Fruit fly (Drosophila melanogaster) whole organism, embryonic: Measurements from ENCODE around the gene CG10467.

Experiments
- Awh ChIP-seq: fragments of 200-800 bp; sonication (Bioruptor generic); IDR thresholded peaks from 2 replicates; pipeline ENCODE4, ENCODE4 v1.3.6; 2022; ENCODE audit warnings: missing biosample characterization, missing genetic modification characterization
- CG1024 ChIP-seq: fragments of 200-800 bp; sonication (Bioruptor generic); IDR thresholded peaks from 2 replicates; pipeline ENCODE4 v1.3.6; 2022; ENCODE audit warnings: missing biosample characterization, missing genetic modification characterization
- CG11695 ChIP-seq: fragments of 200-800 bp; sonication (Bioruptor generic); IDR thresholded peaks from 3 replicates; pipeline ENCODE4 v1.3.6; 2022; ENCODE audit warnings: missing biosample characterization, missing genetic modification characterization
- CG11696 ChIP-seq: fragments of 200-800 bp; sonication (Bioruptor generic); IDR thresholded peaks from 2 replicates; pipeline ENCODE4 v1.3.6; 2022; ENCODE audit warnings: missing biosample characterization, missing genetic modification characterization
- CG1233 ChIP-seq: fragments of 200-800 bp; sonication (Bioruptor generic); optimal IDR thresholded peaks from 4 replicates; lab custom pipeline; 2018; ENCODE audit warnings: missing biosample characterization, mild to moderate bottlenecking, missing genetic modification characterization
- CG14441 ChIP-seq: fragments of 200-800 bp; sonication (Bioruptor generic); IDR thresholded peaks from 2 replicates; pipeline ENCODE4 v1.3.6; 2022; ENCODE audit warnings: missing biosample characterization, missing genetic modification characterization
- CG14710 ChIP-seq: fragments of 200-800 bp; sonication (Bioruptor generic); optimal IDR thresholded peaks from 3 replicates; lab custom pipeline; 2019; ENCODE audit warnings: missing biosample characterization, mild to moderate bottlenecking, missing genetic modification characterization, moderate library complexity
- CG14860 ChIP-seq: fragments of 200-800 bp; sonication (Bioruptor generic); IDR thresholded peaks from 3 replicates; pipeline ENCODE4 v1.3.6; 2022; ENCODE audit warnings: missing biosample characterization, missing genetic modification characterization; ENCODE audit not compliant: partially characterized antibody
- CG31365 ChIP-seq: fragments of 200-800 bp; sonication (Bioruptor generic); optimal IDR thresholded peaks from 2 replicates; lab custom pipeline; 2018; ENCODE audit warnings: missing biosample characterization, mild to moderate bottlenecking, missing genetic modification characterization
- CG31441 ChIP-seq: fragments of 200-800 bp; sonication (Bioruptor generic); IDR thresholded peaks from 2 replicates; pipeline ENCODE4 v1.3.6; 2022; ENCODE audit warnings: missing biosample characterization, missing genetic modification characterization
- CG3163 ChIP-seq: fragments of 200-800 bp; sonication (Bioruptor generic); optimal IDR thresholded peaks from 3 replicates; lab custom pipeline; 2016; ENCODE audit warnings: missing biosample characterization, missing genetic modification characterization
- CG3407 ChIP-seq: fragments of 200-800 bp; sonication (Bioruptor generic); optimal IDR thresholded peaks from 2 replicates; lab custom pipeline; 2018; ENCODE audit warnings: missing biosample characterization, mild to moderate bottlenecking, missing genetic modification characterization
- CG4707 ChIP-seq: fragments of 200-800 bp; sonication (Bioruptor generic); optimal IDR thresholded peaks from 2 replicates; lab custom pipeline; 2018; ENCODE audit warnings: missing biosample characterization, mild to moderate bottlenecking, missing genetic modification characterization, moderate library complexity
- CG6175 ChIP-seq: fragments of 200-800 bp; sonication (Bioruptor generic); IDR thresholded peaks from 3 replicates; pipeline ENCODE4 v1.3.6; 2022; ENCODE audit warnings: missing biosample characterization, missing genetic modification characterization
- CG6683 ChIP-seq: fragments of 200-800 bp; sonication (Bioruptor generic); optimal IDR thresholded peaks from 2 replicates; lab custom pipeline; 2017; ENCODE audit warnings: missing biosample characterization, mild to moderate bottlenecking, missing genetic modification characterization, missing genetic modification reagents
- CG6813 ChIP-seq: fragments of 200-800 bp; sonication (Bioruptor generic); optimal IDR thresholded peaks from 2 replicates; lab custom pipeline; 2017; ENCODE audit warnings: missing biosample characterization, missing genetic modification characterization, mild to moderate bottlenecking, moderate library complexity, missing genetic modification reagents
- CG7357 ChIP-seq: fragments of 200-800 bp; sonication (Bioruptor generic); IDR thresholded peaks from 3 replicates; pipeline ENCODE4 v1.3.6; 2022; ENCODE audit warnings: missing biosample characterization, missing genetic modification characterization
- CG9215 ChIP-seq: fragments of 200-800 bp; sonication (Bioruptor generic); IDR thresholded peaks from 2 replicates; pipeline ENCODE4 v1.3.6; 2022; ENCODE audit warnings: missing biosample characterization, missing genetic modification characterization
- CG9932 ChIP-seq: fragments of 200-800 bp; sonication (Bioruptor generic); IDR thresholded peaks from 2 replicates; pipeline ENCODE4 v1.3.6; 2022; ENCODE audit warnings: missing biosample characterization, missing genetic modification characterization
- Dip2 ChIP-seq: fragments of 200-800 bp; sonication (Bioruptor generic); IDR thresholded peaks from 2 replicates; pipeline ENCODE4 v1.3.6; 2022; ENCODE audit warnings: missing biosample characterization, missing genetic modification characterization
- HmgZ ChIP-seq: fragments of 200-800 bp; sonication (Bioruptor generic); optimal IDR thresholded peaks from 2 replicates; lab custom pipeline; 2018; ENCODE audit warnings: missing biosample characterization, mild to moderate bottlenecking, missing genetic modification characterization
- Mrtf ChIP-seq: fragments of 200-800 bp; sonication (Bioruptor generic); IDR thresholded peaks from 3 replicates; pipeline ENCODE4 v1.3.6; 2022; ENCODE audit warnings: missing biosample characterization, missing genetic modification characterization
- NC2β ChIP-seq: fragments of 200-800 bp; sonication (Bioruptor generic); optimal IDR thresholded peaks from 2 replicates; lab custom pipeline; 2016; ENCODE audit warnings: missing biosample characterization, missing genetic modification characterization
- Nf-YA ChIP-seq: fragments of 200-800 bp; sonication (Bioruptor generic); IDR thresholded peaks from 2 replicates; pipeline ENCODE4 v1.3.6; 2022; ENCODE audit warnings: missing biosample characterization, missing genetic modification characterization
- Side ChIP-seq: fragments of 200-800 bp; sonication (Bioruptor generic); optimal IDR thresholded peaks from 2 replicates; lab custom pipeline; 2016; ENCODE audit warnings: missing biosample characterization, missing genetic modification characterization
- YL-1 ChIP-seq: fragments of 200-800 bp; sonication (Bioruptor generic); optimal IDR thresholded peaks from 3 replicates; lab custom pipeline; 2017; ENCODE audit warnings: missing biosample characterization, mild to moderate bottlenecking, missing genetic modification characterization
- abd-A ChIP-seq: fragments of 200-800 bp; sonication (Bioruptor generic); optimal IDR thresholded peaks from 3 replicates; lab custom pipeline; 2019; ENCODE audit warnings: missing biosample characterization, mild to moderate bottlenecking, missing genetic modification characterization, moderate library complexity
- bowl ChIP-seq: fragments of 200-800 bp; sonication (Bioruptor generic); IDR thresholded peaks from 2 replicates; pipeline ENCODE4 v1.3.6; 2022; ENCODE audit warnings: missing biosample characterization, missing genetic modification characterization
- cg ChIP-seq: fragments of 200-800 bp; sonication (Bioruptor generic); optimal IDR thresholded peaks from 3 replicates; lab custom pipeline; 2019; ENCODE audit warnings: missing biosample characterization, mild to moderate bottlenecking, missing genetic modification characterization, moderate library complexity
- cwo ChIP-seq: fragments of 200-800 bp; sonication (Bioruptor generic); optimal IDR thresholded peaks from 3 replicates; lab custom pipeline; 2017; ENCODE audit warnings: missing biosample characterization, missing genetic modification characterization, mild to moderate bottlenecking, moderate library complexity, missing genetic modification reagents
- ems ChIP-seq: fragments of 200-800 bp; sonication (Bioruptor generic); optimal IDR thresholded peaks from 3 replicates; lab custom pipeline; 2016; ENCODE audit warnings: missing biosample characterization, missing genetic modification characterization
- inv ChIP-seq: fragments of 200-800 bp; sonication (Bioruptor generic); IDR thresholded peaks from 2 replicates; pipeline ENCODE4 v1.3.6; 2022; ENCODE audit warnings: missing biosample characterization, missing genetic modification characterization; ENCODE audit not compliant: partially characterized antibody
- lola ChIP-seq, 3 experiments: fragments of >200 bp in 2 of 3; fragments of 200-800 bp in 1 of 3; sonication (Bioruptor generic) in 1 of 3; optimal IDR thresholded peaks; 2 replicates each; lab custom pipeline; 2017 to 2019; ENCODE audit warnings: missing biosample characterization in 3 of 3, missing genetic modification characterization in 3 of 3, mild to moderate bottlenecking in 1 of 3, moderate library complexity in 1 of 3
- mirr ChIP-seq: fragments of 200-800 bp; sonication (Bioruptor generic); optimal IDR thresholded peaks from 3 replicates; lab custom pipeline; 2018; ENCODE audit warnings: missing biosample characterization, mild to moderate bottlenecking, missing genetic modification characterization
- nerfin-2 ChIP-seq: fragments of 200-800 bp; sonication (Bioruptor generic); IDR thresholded peaks from 2 replicates; pipeline ENCODE4 v1.3.6; 2022; ENCODE audit warnings: missing biosample characterization, missing genetic modification characterization; ENCODE audit not compliant: partially characterized antibody
- nmo ChIP-seq: fragments of 200-800 bp; sonication (Bioruptor generic); optimal IDR thresholded peaks from 2 replicates; lab custom pipeline; 2018; ENCODE audit warnings: missing biosample characterization, mild to moderate bottlenecking, missing genetic modification characterization, moderate library complexity
- pros ChIP-seq: fragments of 200-800 bp; sonication (Bioruptor generic); optimal IDR thresholded peaks from 3 replicates; lab custom pipeline; 2019; ENCODE audit warnings: missing biosample characterization, mild to moderate bottlenecking, missing genetic modification characterization, moderate library complexity
- psq ChIP-seq: fragments of 200-800 bp; sonication (Bioruptor generic); optimal IDR thresholded peaks from 2 replicates; lab custom pipeline; 2017; ENCODE audit warnings: missing biosample characterization, missing genetic modification characterization
- ranshi ChIP-seq: fragments of 200-800 bp; sonication (Bioruptor generic); IDR thresholded peaks from 2 replicates; pipeline ENCODE4 v1.3.6; 2022; ENCODE audit warnings: missing biosample characterization, missing genetic modification characterization
- repo ChIP-seq: fragments of 200-800 bp; sonication (Bioruptor generic); optimal IDR thresholded peaks from 2 replicates; lab custom pipeline; 2016; ENCODE audit warnings: missing biosample characterization, missing genetic modification characterization
- sc ChIP-seq, 3 experiments: fragments of >200 bp in 2 of 3; fragments of 200-800 bp in 1 of 3; sonication (Bioruptor generic) in 1 of 3; optimal IDR thresholded peaks; 2 replicates in 2 of 3; 3 replicates in 1 of 3; lab custom pipeline; 2017; ENCODE audit warnings: mild to moderate bottlenecking in 1 of 3, missing biosample characterization in 1 of 3, missing genetic modification characterization in 1 of 3, missing genetic modification reagents in 1 of 3
- sim ChIP-seq: fragments of 200-800 bp; sonication (Bioruptor generic); IDR thresholded peaks from 2 replicates; pipeline ENCODE4 v1.3.6; 2022; ENCODE audit warnings: missing biosample characterization, missing genetic modification characterization
- so ChIP-seq: fragments of 200-800 bp; sonication (Bioruptor generic); IDR thresholded peaks from 3 replicates; pipeline ENCODE4 v1.3.6; 2022; ENCODE audit warnings: missing biosample characterization, missing genetic modification characterization
- tgo ChIP-seq: fragments of 200-800 bp; sonication (Bioruptor generic); IDR thresholded peaks from 3 replicates; pipeline ENCODE4 v1.3.6; 2022; ENCODE audit warnings: missing biosample characterization, missing genetic modification characterization
- unpg ChIP-seq: fragments of 200-800 bp; sonication (Bioruptor generic); optimal IDR thresholded peaks from 3 replicates; lab custom pipeline; 2018; ENCODE audit warnings: missing biosample characterization, mild to moderate bottlenecking, missing genetic modification characterization, moderate library complexity
- vvl ChIP-seq: fragments of 200-800 bp; sonication (Bioruptor generic); IDR thresholded peaks from 2 replicates; pipeline ENCODE4 v1.3.6; 2022; ENCODE audit warnings: missing biosample characterization, missing genetic modification characterization
- z ChIP-seq: fragments of 200-800 bp; sonication (Bioruptor generic); IDR thresholded peaks from 3 replicates; pipeline ENCODE4 v1.3.6; 2022; ENCODE audit warnings: missing biosample characterization, missing genetic modification characterization
- zen2 ChIP-seq: fragments of 200-800 bp; sonication (Bioruptor generic); IDR thresholded peaks from 3 replicates; pipeline ENCODE4 v1.3.6; 2022; ENCODE audit warnings: missing biosample characterization, missing genetic modification characterization; ENCODE audit not compliant: partially characterized antibody

Gene CG10467

DNA sequence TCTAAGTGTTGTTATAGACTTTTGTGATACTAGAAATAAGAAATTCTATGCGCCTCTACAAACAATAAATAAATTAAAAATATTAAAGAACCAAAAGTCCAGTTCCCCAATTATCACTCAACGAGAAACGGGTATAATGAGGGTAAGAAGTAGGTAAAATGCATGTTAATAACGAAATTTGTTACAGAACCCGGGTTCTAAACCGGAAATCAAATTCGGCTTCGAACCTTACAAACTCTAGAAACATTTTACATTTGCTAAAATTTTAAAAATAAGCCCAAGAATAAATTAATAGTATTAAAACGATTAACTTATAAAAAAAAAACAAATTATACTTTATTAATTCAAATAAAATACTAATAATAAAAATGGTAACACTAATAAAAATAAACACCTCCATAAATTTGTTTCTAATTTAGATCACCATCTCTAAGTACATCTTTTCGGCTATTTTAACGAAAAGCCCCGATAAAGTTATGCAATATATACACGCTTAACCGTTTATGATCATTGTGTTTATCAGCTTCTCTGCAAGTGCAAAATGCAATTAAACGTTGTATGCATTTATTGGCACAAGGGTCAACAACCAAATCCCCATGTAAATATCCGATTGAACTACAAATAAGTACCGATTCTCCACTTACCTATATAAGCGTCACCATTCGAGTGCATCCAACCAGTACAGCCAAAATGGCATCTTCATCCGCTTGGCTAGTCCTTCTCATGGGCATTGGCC lies 22.9 kb downstream of the CG10467 start, which contains the start of gene CG6602 (continued):
- TF ChIP-seq sc (optimal IDR thresholded peaks at IDR 0.05; lab: Kevin White, UChicago) (no peak), sc (GFP tag; optimal IDR thresholded peaks at IDR 0.05; lab: Kevin White, UChicago) (peak; percentile 55), abd-A (no peak), so (GFP tag; lab: Robert Waterston, UW) (0 out of 3 replicates have a peak, but pooled peaks have one; percentile 9), CG9215 (0 out of 2 replicates have a peak, but pooled peaks have one; percentile 25), Mrtf (GFP tag; lab: Robert Waterston, UW) (peak; percentile 72; the same call in 2 of the 3 replicates), CG6813 (GFP tag; lab: Kevin White, UChicago) (peak; percentile 74), CG3163 (GFP tag; lab: Kevin White, UChicago) (no peak), CG7357 (GFP tag; lab: Robert Waterston, UW) (0 out of 3 replicates have a peak, but pooled peaks have one; percentile 43), CG3407 (GFP tag; lab: Kevin White, UChicago) (peak; percentile 41), pros (GFP tag; lab: Kevin White, UChicago) (no peak), CG14710 (tag; lab: Kevin White, UChicago) (peak; percentile 75), CG4707 (GFP tag; lab: Kevin White, UChicago) (peak; percentile 28), inv (no peak), unpg (GFP tag; lab: Kevin White, UChicago) (peak; percentile 59), Nf-YA (GFP tag; lab: Robert Waterston, UW) (peak; percentile 47; the same call in 1 of the 2 replicates), cg (GFP tag; lab: Kevin White, UChicago) (no peak), YL-1 (GFP tag; lab: Kevin White, UChicago) (peak; percentile 41), CG14441 (peak; percentile 66), ems (GFP tag; lab: Kevin White, UChicago) (no peak), NC2β (GFP tag; lab: Kevin White, UChicago) (peak; percentile 53), z (GFP tag; lab: Robert Waterston, UW) (no peak), CG31441 (peak; percentile 59), CG6683 (GFP tag; lab: Kevin White, UChicago) (peak; percentile 72), psq (no peak), ranshi (GFP tag; lab: Robert Waterston, UW) (peak; percentile 83), cwo (no peak), lola (GFP tag; optimal IDR thresholded peaks at IDR 0.05; lab: Kevin White, UChicago) (no peak), CG9932 (GFP tag; lab: Robert Waterston, UW) (peak; percentile 58), CG14860 (no peak), CG31365 (tag; lab: Kevin White, UChicago) (peak; percentile 61), CG1024 (GFP tag; lab: Robert Waterston, UW) (peak; percentile 77), CG11695 (0 out of 3 replicates have a peak, but pooled peaks have one; percentile 20), tgo (GFP tag; lab: Robert Waterston, UW) (peak; percentile 77), sim (GFP tag; lab: Robert Waterston, UW) (no peak), nerfin-2 (no peak), Side (GFP tag; lab: Kevin White, UChicago) (peak; percentile 45), CG1233 (peak; percentile 70), Dip2 (GFP tag; lab: Robert Waterston, UW) (no peak), mirr (GFP tag; lab: Kevin White, UChicago) (peak; percentile 70), zen2 (no peak), bowl (GFP tag; lab: Robert Waterston, UW) (no peak), vvl (GFP tag; lab: Robert Waterston, UW) (peak; percentile 92), nmo (GFP tag; lab: Kevin White, UChicago) (peak; percentile 61), CG11696 (GFP tag; lab: Robert Waterston, UW) (0 out of 2 replicates have a peak, but pooled peaks have one; percentile 49), CG6175 (GFP tag; lab: Robert Waterston, UW) (peak; percentile 74), Awh (peak; percentile 34; the same call in 1 of the 2 replicates), repo (GFP tag; lab: Kevin White, UChicago) (peak; percentile 42), HmgZ (tag; lab: Kevin White, UChicago) (peak; percentile 37)
